Fruit fly (Drosophila melanogaster): ENCODE measurements around the gene CG6985.

DNA sequence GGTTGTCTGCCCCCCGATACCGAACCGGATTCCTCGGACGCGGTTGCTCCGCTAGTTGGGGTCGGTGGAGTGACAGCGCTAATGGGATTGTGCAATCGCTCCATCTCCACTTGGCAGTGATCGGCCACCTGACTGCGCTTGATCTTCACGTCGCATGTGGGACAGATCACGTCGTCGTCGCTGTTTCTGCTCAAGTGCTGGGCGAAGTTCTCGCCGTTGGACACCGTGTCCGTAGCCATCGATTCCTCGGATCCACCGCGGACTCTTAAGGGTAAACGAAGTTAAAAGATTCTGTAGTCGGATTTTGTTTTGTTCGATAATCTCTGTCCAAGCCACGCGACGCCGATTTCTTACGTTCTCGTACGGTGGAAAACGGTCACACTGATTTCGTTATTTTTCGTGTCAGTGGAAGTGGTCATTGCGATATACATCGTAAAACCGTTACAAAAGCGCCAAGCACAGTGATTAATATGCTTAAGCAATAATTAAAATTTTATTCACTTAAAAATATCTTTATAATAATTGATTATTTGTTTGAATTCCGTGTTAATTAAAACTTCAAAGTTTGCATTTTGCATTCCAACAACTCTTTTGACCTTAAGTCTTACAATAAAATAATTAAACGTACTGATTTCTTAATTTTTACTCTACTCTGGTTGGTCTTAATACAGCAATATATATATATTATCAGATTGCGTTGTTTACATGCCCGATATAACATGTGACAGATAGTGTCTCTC, 14.7 kb upstream of the CG6985 start, which contains the start of gene RNF220:
- TF ChIP-seq Dfd (GFP tag; optimal IDR thresholded peaks at IDR 0.05) (no peak), CG9705 (GFP tag; optimal IDR thresholded peaks at IDR 0.05) (no peak), Sp1 (GFP tag; optimal IDR thresholded peaks at IDR 0.05) (no peak), CG32264 (GFP tag; optimal IDR thresholded peaks at IDR 0.05) (no peak), Hr83 (GFP tag; optimal IDR thresholded peaks at IDR 0.05; ENCODE audit: poor library complexity, severe bottlenecking) (no peak), h (GFP tag; optimal IDR thresholded peaks at IDR 0.05) (no peak), HLH106 (tag; optimal IDR thresholded peaks at IDR 0.05) (peak; percentile 30), Vsx2 (GFP tag; optimal IDR thresholded peaks at IDR 0.05; ENCODE audit: partially characterized antibody) (no peak), Hnf4 (GFP tag; optimal IDR thresholded peaks at IDR 0.05) (no peak), Abd-B (GFP tag; optimal IDR thresholded peaks at IDR 0.05) (no peak)
